Worm (Caenorhabditis elegans) whole organism, L4 larva: Measurements from ENCODE around the gene Y41C4A.18.

Experiments
- Y5F2A.4 ChIP-seq: fragments of 200-800 bp; sonication (Bioruptor generic); optimal IDR thresholded peaks from 2 replicates; lab custom pipeline; 2018; ENCODE audit warnings: mild to moderate bottlenecking, missing genetic modification characterization, missing compliant biosample characterization
- dve-1 ChIP-seq: sonication (generic microtip); optimal IDR thresholded peaks from 2 replicates; lab custom pipeline; 2017; ENCODE audit warnings: antibody characterized with exemption, mild to moderate bottlenecking, missing genetic modification characterization, missing compliant biosample characterization; ENCODE audit not compliant: insufficient read depth
- egl-27 ChIP-seq: sonication (generic microtip); optimal IDR thresholded peaks from 3 replicates; lab custom pipeline; 2017; ENCODE audit warnings: missing biosample characterization, missing genetic modification reagents, missing genetic modification characterization

ce11 chrIII:11698569-11698968, 31.8 kb upstream of the Y41C4A.18 start, which contains the start of gene Y41C4A.7:
- no peak for TF ChIP-seq egl-27 (tag; lab: Kevin White, UChicago)
- TF ChIP-seq Y5F2A.4 (GFP tag; lab: Kevin White, UChicago): no peak
- no peak for TF ChIP-seq dve-1 (tag; lab: Kevin White, UChicago)
